Worm (Caenorhabditis elegans) whole organism, L4 larva: ENCODE data around the gene F15A8.1.

Experiments used
- F49E8.2 ChIP-seq: sonication (generic microtip); optimal IDR thresholded peaks from 2 replicates; lab custom pipeline; 2016; ENCODE audit warnings: missing compliant biosample characterization, mild to moderate bottlenecking, missing genetic modification characterization, borderline replicate concordance
- R02D3.7 ChIP-seq: fragments of 150-350 bp; sonication (generic microtip); optimal IDR thresholded peaks from 3 replicates; lab custom pipeline; 2014; ENCODE audit warnings: missing biosample characterization, missing genetic modification characterization
- Y105C5A.15 ChIP-seq: fragments of 200-800 bp; sonication (Bioruptor generic); IDR thresholded peaks from 2 replicates; pipeline ENCODE4 v1.3.6; 2022; ENCODE audit warnings: missing genetic modification characterization, missing compliant biosample characterization
- Y48G9A.11 ChIP-seq: fragments of 200-800 bp; sonication (Bioruptor generic); IDR thresholded peaks from 2 replicates; pipeline ENCODE4 v1.3.6; 2022; ENCODE audit warnings: missing genetic modification reagents, missing genetic modification characterization, missing compliant biosample characterization
- ZK546.5 ChIP-seq, 2 experiments: sonication (generic microtip); optimal IDR thresholded peaks; 2 replicates each; lab custom pipeline; 2017; ENCODE audit warnings: missing biosample characterization in 2 of 2, missing genetic modification characterization in 2 of 2
- aha-1 ChIP-seq: fragments of 150-350 bp; peaks from one replicate; lab custom pipeline; 2014; ENCODE audit warnings: missing biosample characterization, missing genetic modification characterization
- ceh-62 ChIP-seq: sonication (generic microtip); optimal IDR thresholded peaks from 2 replicates; lab custom pipeline; 2017; ENCODE audit warnings: missing biosample characterization, missing genetic modification characterization
- ces-1 ChIP-seq: fragments of 150-350 bp; sonication (generic microtip); optimal IDR thresholded peaks from 4 replicates; lab custom pipeline; 2014; ENCODE audit warnings: missing biosample characterization, missing genetic modification reagents, missing genetic modification characterization
- ctbp-1 ChIP-seq: fragments of 200-800 bp; sonication (Bioruptor generic); IDR thresholded peaks from 2 replicates; pipeline ENCODE4 v1.3.6; 2022; ENCODE audit warnings: missing genetic modification reagents, missing genetic modification characterization, missing compliant biosample characterization
- daf-16 ChIP-seq, 3 experiments: sonication (generic microtip); optimal IDR thresholded peaks; 2 replicates each; lab custom pipeline; 2016 to 2017; ENCODE audit warnings: missing genetic modification characterization in 3 of 3, missing genetic modification reagents in 3 of 3, mild to moderate bottlenecking in 2 of 3, missing compliant biosample characterization in 2 of 3, missing biosample characterization in 1 of 3, moderate library complexity in 1 of 3
- fkh-10 ChIP-seq: fragments of 150-350 bp; optimal IDR thresholded peaks from 2 replicates; lab custom pipeline; 2014; ENCODE audit warnings: missing biosample characterization, missing genetic modification reagents, missing genetic modification characterization
- hmg-1.1 ChIP-seq: fragments of 200-800 bp; sonication (Bioruptor generic); IDR thresholded peaks from 2 replicates; pipeline ENCODE4 v1.3.6; 2022; ENCODE audit warnings: missing genetic modification reagents, missing genetic modification characterization, missing compliant biosample characterization
- lim-7 ChIP-seq: fragments of 200-800 bp; sonication (Bioruptor generic); IDR thresholded peaks from 2 replicates; pipeline ENCODE4 v1.3.6; 2022; ENCODE audit warnings: missing genetic modification characterization, missing compliant biosample characterization
- lin-29 ChIP-seq: fragments of 200-800 bp; sonication (Bioruptor generic); IDR thresholded peaks from 2 replicates; pipeline ENCODE4 v1.3.6; 2022; ENCODE audit warnings: missing genetic modification reagents, missing genetic modification characterization, missing compliant biosample characterization
- lin-39 ChIP-seq: fragments of 150-350 bp; optimal IDR thresholded peaks from 2 replicates; lab custom pipeline; 2014; ENCODE audit warnings: missing biosample characterization, missing genetic modification reagents, missing genetic modification characterization
- lsy-2 ChIP-seq, 2 experiments: fragments of 150-350 bp in 1 of 2; sonication (generic microtip) in 1 of 2; optimal IDR thresholded peaks; 2 replicates each; lab custom pipeline; 2014 to 2017; ENCODE audit warnings: missing biosample characterization in 2 of 2, missing genetic modification characterization in 2 of 2
- madf-5 ChIP-seq, 2 experiments: fragments of 200-800 bp; sonication (Bioruptor generic); IDR thresholded peaks; 2 replicates each; pipeline ENCODE4 v1.3.6; 2022; ENCODE audit warnings: missing compliant biosample characterization in 2 of 2, missing genetic modification characterization in 2 of 2
- mep-1 ChIP-seq: fragments of 150-350 bp; sonication (generic microtip); optimal IDR thresholded peaks from 3 replicates; lab custom pipeline; 2014; ENCODE audit warnings: missing biosample characterization, missing genetic modification characterization
- mxl-2 ChIP-seq: fragments of 200-800 bp; sonication (Bioruptor generic); conservative IDR thresholded peaks from 2 replicates; pipeline ENCODE4 v1.3.6; 2022; ENCODE audit warnings: missing genetic modification reagents, missing genetic modification characterization, missing compliant biosample characterization
- nhr-11 ChIP-seq: fragments of 150-350 bp; optimal IDR thresholded peaks from 2 replicates; lab custom pipeline; 2014; ENCODE audit warnings: missing biosample characterization, missing genetic modification characterization
- nhr-111 ChIP-seq: fragments of 200-800 bp; sonication (Bioruptor generic); optimal IDR thresholded peaks from 2 replicates; lab custom pipeline; 2018; ENCODE audit warnings: mild to moderate bottlenecking, missing genetic modification characterization, missing compliant biosample characterization
- nhr-48 ChIP-seq: sonication (generic microtip); optimal IDR thresholded peaks from 2 replicates; lab custom pipeline; 2016; ENCODE audit warnings: mild to moderate bottlenecking, missing genetic modification characterization, missing compliant biosample characterization
- skn-1 ChIP-seq: fragments of 150-350 bp; optimal IDR thresholded peaks from 2 replicates; lab custom pipeline; 2014; ENCODE audit warnings: missing biosample characterization, missing genetic modification characterization
- spr-1 ChIP-seq: sonication (generic microtip); optimal IDR thresholded peaks from 2 replicates; lab custom pipeline; 2016; ENCODE audit warnings: mild to moderate bottlenecking, missing genetic modification characterization, missing compliant biosample characterization
- unc-62 ChIP-seq, 3 experiments: fragments of 150-350 bp in 1 of 3; sonication (generic microtip); optimal IDR thresholded peaks in 2 of 3; peaks in 1 of 3; 1 replicate in 1 of 3; 2 replicates in 2 of 3; lab custom pipeline; 2014 to 2017; ENCODE audit warnings: missing biosample characterization in 3 of 3, missing genetic modification characterization in 3 of 3, missing genetic modification reagents in 3 of 3, missing genotype in 1 of 3
- zip-11 ChIP-seq: fragments of 200-800 bp; sonication (Bioruptor generic); IDR thresholded peaks from 2 replicates; pipeline ENCODE4 v1.3.6; 2022; ENCODE audit warnings: missing genetic modification characterization, missing compliant biosample characterization

The F15A8.1 gene

ce11 chrX:4415289-4415688 is 25.5 kb upstream of the F15A8.1 start:
- TF ChIP-seq fkh-10 (GFP tag; lab: Kevin White, UChicago): peak; percentile 49
- no peak for TF ChIP-seq skn-1 (tag; lab: Kevin White, UChicago)
- TF ChIP-seq, all 104 proteins: peak for 1

- TF ChIP-seq hmg-1.1 (GFP tag; lab: Robert Waterston, UW) (no peak), R02D3.7 (tag; lab: Kevin White, UChicago) (no peak), lin-39 (tag; lab: Kevin White, UChicago) (no peak), ctbp-1 (GFP tag; lab: Robert Waterston, UW) (no peak), aha-1 (tag; lab: Kevin White, UChicago) (peak; percentile 46)
- TF ChIP-seq, all 104 proteins: peak for 1
Observed at ce11 chrX:4418751-4419150, 22.0 kb upstream of the F15A8.1 start, which contains the start of gene dop-1. Gene dop-1 (minus strand): TSS chrX:4418851.

ce11 chrX:4424254-4424653 is 16.5 kb upstream of the F15A8.1 start:
- TF ChIP-seq mxl-2 (GFP tag; lab: Robert Waterston, UW) (no peak), spr-1 (tag; lab: Kevin White, UChicago) (no peak), ceh-62 (no peak), Y48G9A.11 (GFP tag; lab: Robert Waterston, UW) (no peak), daf-16 (GFP tag; optimal IDR thresholded peaks at IDR 0.05; lab: Kevin White, UChicago) (no peak), daf-16 (tag; optimal IDR thresholded peaks at IDR 0.05; lab: Kevin White, UChicago) (no peak), ces-1 (GFP tag; lab: Kevin White, UChicago) (peak; percentile 13), fkh-10 (GFP tag; lab: Kevin White, UChicago) (peak; percentile 39), nhr-11 (no peak), mep-1 (no peak), nhr-111 (GFP tag; lab: Kevin White, UChicago) (no peak)

ce11 chrX:4426496-4426895 is 14.2 kb upstream of the F15A8.1 start:
- no peak for TF ChIP-seq ctbp-1 (GFP tag; lab: Robert Waterston, UW)
- no peak for TF ChIP-seq ZK546.5 (tag; optimal IDR thresholded peaks at IDR 0.05; lab: Kevin White, UChicago)
- TF ChIP-seq fkh-10 (GFP tag; lab: Kevin White, UChicago): peak; percentile 64
- no peak for TF ChIP-seq zip-11 (GFP tag; lab: Robert Waterston, UW)
- TF ChIP-seq, all 104 proteins: peak for 1

- TF ChIP-seq F49E8.2 (tag; lab: Kevin White, UChicago) (no peak), unc-62 (GFP tag; optimal IDR thresholded peaks at IDR 0.05 in 1 of 2; lab: Kevin White, UChicago) (peak in 1 of 2 experiments; percentile 96), unc-62 (tag; optimal IDR thresholded peaks at IDR 0.05; lab: Kevin White, UChicago) (no peak)
Observed at ce11 chrX:4427387-4427786, 13.4 kb upstream of the F15A8.1 start.

ce11 chrX:4429364-4429763 is 11.4 kb upstream of the F15A8.1 start:
- TF ChIP-seq Y105C5A.15 (GFP tag; lab: Robert Waterston, UW) (no peak), unc-62 (GFP tag; optimal IDR thresholded peaks at IDR 0.05 in 1 of 2; lab: Kevin White, UChicago) (peak in 1 of 2 experiments; percentile 82), unc-62 (tag; optimal IDR thresholded peaks at IDR 0.05; lab: Kevin White, UChicago) (no peak)

- TF ChIP-seq fkh-10 (GFP tag; lab: Kevin White, UChicago): peak; percentile 28
- no peak for TF ChIP-seq lin-29 (GFP tag; lab: Robert Waterston, UW)
- TF ChIP-seq unc-62 (GFP tag; optimal IDR thresholded peaks at IDR 0.05 in 1 of 2; lab: Kevin White, UChicago): peak in 1 of 2 experiments; percentile 84
- TF ChIP-seq unc-62 (tag; optimal IDR thresholded peaks at IDR 0.05; lab: Kevin White, UChicago): no peak
- peak in 1 of 2 experiments; percentile 3 for TF ChIP-seq lsy-2 (tag; optimal IDR thresholded peaks at IDR 0.05; lab: Kevin White, UChicago)
- TF ChIP-seq lim-7 (GFP tag; lab: Robert Waterston, UW): no peak
Observed at ce11 chrX:4434577-4434976, 6.2 kb upstream of the F15A8.1 start.

ce11 chrX:4435396-4435795 is 5.3 kb upstream of the F15A8.1 start:
- TF ChIP-seq madf-5 (GFP tag; IDR thresholded peaks at IDR 0.05; lab: Robert Waterston, UW): 0 out of 4 replicates have a peak, but pooled peaks of 1 of the 2 experiments have one; percentile 55
- TF ChIP-seq nhr-48 (tag; lab: Kevin White, UChicago): no peak
- peak in 1 of 2 experiments; percentile 80 for TF ChIP-seq unc-62 (GFP tag; optimal IDR thresholded peaks at IDR 0.05 in 1 of 2; lab: Kevin White, UChicago)
- TF ChIP-seq unc-62 (tag; optimal IDR thresholded peaks at IDR 0.05; lab: Kevin White, UChicago): no peak
